Worm (Caenorhabditis elegans): ENCODE results near the gene F54D5.7.

ce11 chrII:11512921-11513320 is 34.4 kb upstream of the F54D5.7 start:
- TF ChIP-seq aptf-3 (GFP tag; IDR thresholded peaks at IDR 0.05) (no peak), ceh-79 (tag; optimal IDR thresholded peaks at IDR 0.05) (no peak), ztf-28 (GFP tag; IDR thresholded peaks at IDR 0.05) (no peak), ceh-40 (GFP tag; IDR thresholded peaks at IDR 0.05) (no peak)
